Fruit fly (Drosophila melanogaster) whole organism, pupa: ENCODE data around the gene Trf4-1.

Experiments used
- CG4496 ChIP-seq: fragments of 200-800 bp; sonication (Bioruptor generic); IDR thresholded peaks from 3 replicates; pipeline ENCODE4 v1.3.6; 2022; ENCODE audit warnings: missing biosample characterization, missing genetic modification characterization
- gl ChIP-seq: fragments of 200-800 bp; sonication (Bioruptor generic); optimal IDR thresholded peaks from 2 replicates; lab custom pipeline; 2018; ENCODE audit warnings: missing biosample characterization, mild to moderate bottlenecking, missing genetic modification characterization

DNA sequence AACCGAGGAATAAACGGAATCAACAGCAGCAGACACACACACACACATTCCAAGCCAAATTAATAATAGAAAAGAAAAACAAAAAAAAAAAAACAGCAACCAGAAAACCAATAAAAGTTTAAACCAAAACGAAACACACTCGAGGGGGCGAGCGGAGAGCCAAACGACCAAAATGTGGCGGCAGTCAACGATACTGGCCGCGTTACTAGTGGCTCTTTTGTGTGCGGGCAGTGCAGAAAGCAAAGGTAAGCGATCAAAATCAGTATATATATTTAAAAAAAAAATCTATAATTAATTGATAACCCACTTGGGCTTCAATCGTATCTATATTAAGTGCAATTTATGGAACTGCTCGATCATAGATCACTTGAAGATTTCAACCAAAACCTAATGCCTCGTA lies 28.3 kb upstream of the Trf4-1 start:
- TF ChIP-seq gl (tag; lab: Kevin White, UChicago), result no peak
- no peak for TF ChIP-seq CG4496 (GFP tag; lab: Robert Waterston, UW)
